Worm (Caenorhabditis elegans) whole organism, young adult: ENCODE data around the gene C29F9.8.

Experiments used
- C17E4.6 ChIP-seq: fragments of 200-800 bp; sonication (Bioruptor generic); IDR thresholded peaks from 2 replicates; pipeline ENCODE4 v1.3.6; 2022; ENCODE audit warnings: missing genetic modification reagents, missing genetic modification characterization, missing compliant biosample characterization
- D2030.7 ChIP-seq: fragments of 200-800 bp; sonication (Bioruptor generic); IDR thresholded peaks from 2 replicates; pipeline ENCODE4 v1.3.6; 2022; ENCODE audit warnings: missing genetic modification reagents, missing genetic modification characterization, missing compliant biosample characterization
- F39B2.1 ChIP-seq: fragments of 200-800 bp; sonication (Bioruptor generic); IDR thresholded peaks from 2 replicates; pipeline ENCODE4 v1.3.6; 2022; ENCODE audit warnings: missing genetic modification reagents, missing genetic modification characterization, missing compliant biosample characterization
- F52B5.7 ChIP-seq: sonication (generic microtip); optimal IDR thresholded peaks from 2 replicates; lab custom pipeline; 2016; ENCODE audit warnings: mild to moderate bottlenecking, missing genetic modification characterization, missing compliant biosample characterization
- K12H6.12 ChIP-seq: fragments of 200-800 bp; sonication (Bioruptor generic); optimal IDR thresholded peaks from 2 replicates; lab custom pipeline; 2018; ENCODE audit warnings: mild to moderate bottlenecking, missing genetic modification characterization, missing compliant biosample characterization
- Y95B8A.8 ChIP-seq: fragments of 200-800 bp; sonication (Bioruptor generic); IDR thresholded peaks from 2 replicates; pipeline ENCODE4 v1.3.6; 2022; ENCODE audit warnings: missing genetic modification reagents, missing genetic modification characterization, missing compliant biosample characterization
- ama-1 ChIP-seq, 3 experiments: fragments of 150-350 bp in 1 of 3; sonication (generic microtip) in 2 of 3; optimal IDR thresholded peaks; 2 replicates each; lab custom pipeline; 2014 to 2018; ENCODE audit warnings: missing biosample characterization in 2 of 3, missing genetic modification characterization in 2 of 3, missing genetic modification reagents in 2 of 3
- aptf-2 ChIP-seq: fragments of 200-800 bp; sonication (Bioruptor generic); conservative IDR thresholded peaks from 2 replicates; pipeline ENCODE4 v1.3.6; 2022; ENCODE audit warnings: missing genetic modification reagents, missing genetic modification characterization, missing compliant biosample characterization
- atf-7 ChIP-seq: sonication (generic microtip); optimal IDR thresholded peaks from 2 replicates; lab custom pipeline; 2017; ENCODE audit warnings: mild to moderate bottlenecking, missing genetic modification characterization, missing compliant biosample characterization
- attf-5 ChIP-seq: fragments of 200-800 bp; sonication (Bioruptor generic); optimal IDR thresholded peaks from 2 replicates; lab custom pipeline; 2018; ENCODE audit warnings: mild to moderate bottlenecking, missing genetic modification characterization, missing compliant biosample characterization
- cebp-1 ChIP-seq, 2 experiments: fragments of 200-800 bp in 1 of 2; sonication (Bioruptor generic) in 1 of 2; sonication (generic microtip) in 1 of 2; IDR thresholded peaks in 1 of 2; optimal IDR thresholded peaks in 1 of 2; 2 replicates each; pipeline versions ENCODE4 v1.3.6 to Lab custom; 2017 to 2022; ENCODE audit warnings: missing compliant biosample characterization in 2 of 2, missing genetic modification characterization in 2 of 2, mild to moderate bottlenecking in 1 of 2, missing genetic modification reagents in 1 of 2, moderate library complexity in 1 of 2
- cebp-2 ChIP-seq: fragments of 200-800 bp; sonication (Bioruptor generic); IDR thresholded peaks from 2 replicates; pipeline ENCODE4 v1.3.6; 2022; ENCODE audit warnings: missing genetic modification characterization, missing compliant biosample characterization
- ceh-27 ChIP-seq: fragments of 200-800 bp; sonication (Bioruptor generic); optimal IDR thresholded peaks from 2 replicates; lab custom pipeline; 2018; ENCODE audit warnings: mild to moderate bottlenecking, missing genetic modification characterization, moderate library complexity, missing compliant biosample characterization
- ceh-40 ChIP-seq: fragments of 200-800 bp; sonication (Bioruptor generic); IDR thresholded peaks from 2 replicates; pipeline ENCODE4 v1.3.6; 2022; ENCODE audit warnings: missing genetic modification characterization, missing compliant biosample characterization
- ceh-79 ChIP-seq: sonication (generic microtip); optimal IDR thresholded peaks from 2 replicates; lab custom pipeline; 2017; ENCODE audit warnings: mild to moderate bottlenecking, missing genetic modification characterization, missing compliant biosample characterization
- ets-4 ChIP-seq: fragments of 200-800 bp; sonication (Bioruptor generic); optimal IDR thresholded peaks from 2 replicates; lab custom pipeline; 2018; ENCODE audit warnings: mild to moderate bottlenecking, missing genetic modification characterization, missing compliant biosample characterization
- him-1 ChIP-seq: sonication (generic microtip); optimal IDR thresholded peaks from 2 replicates; lab custom pipeline; 2016; ENCODE audit warnings: missing genotype, missing genetic modification reagents, missing genetic modification characterization, missing compliant biosample characterization
- lag-1 ChIP-seq: fragments of 200-800 bp; sonication (Bioruptor generic); IDR thresholded peaks from 2 replicates; pipeline ENCODE4 v1.3.6; 2022; ENCODE audit warnings: missing genetic modification reagents, missing genetic modification characterization, missing compliant biosample characterization
- lin-26 ChIP-seq: fragments of 200-800 bp; sonication (Bioruptor generic); IDR thresholded peaks from 2 replicates; pipeline ENCODE4 v1.3.6; 2022; ENCODE audit warnings: missing genetic modification reagents, missing genetic modification characterization, missing compliant biosample characterization
- lin-35 ChIP-seq, 3 experiments: fragments of 150-350 bp in 2 of 3; sonication (generic microtip) in 1 of 3; optimal IDR thresholded peaks; 2 replicates each; lab custom pipeline; 2014 to 2018; ENCODE audit warnings: missing biosample characterization in 3 of 3, missing genetic modification characterization in 3 of 3, missing genetic modification reagents in 3 of 3
- lin-40 ChIP-seq: sonication (generic microtip); optimal IDR thresholded peaks from 2 replicates; lab custom pipeline; 2016; ENCODE audit warnings: missing genetic modification characterization, mild to moderate bottlenecking, missing compliant biosample characterization, missing genotype, missing genetic modification reagents
- madf-6 ChIP-seq: fragments of 200-800 bp; sonication (Bioruptor generic); IDR thresholded peaks from 2 replicates; pipeline ENCODE4 v1.3.6; 2022; ENCODE audit warnings: missing genetic modification reagents, missing genetic modification characterization, missing compliant biosample characterization
- mcd-1 ChIP-seq: fragments of 200-800 bp; sonication (Bioruptor generic); IDR thresholded peaks from 2 replicates; pipeline ENCODE4 v1.3.6; 2022; ENCODE audit warnings: missing genetic modification reagents, missing genetic modification characterization, missing compliant biosample characterization
- mes-4 ChIP-seq: sonication (generic microtip); optimal IDR thresholded peaks from 2 replicates; lab custom pipeline; 2016; ENCODE audit warnings: missing genotype, missing genetic modification characterization, missing compliant biosample characterization
- mxl-1 ChIP-seq: sonication (generic microtip); optimal IDR thresholded peaks from 2 replicates; lab custom pipeline; 2016; ENCODE audit warnings: missing genetic modification characterization, missing compliant biosample characterization
- nfyb-1 ChIP-seq: fragments of 200-800 bp; sonication (Bioruptor generic); IDR thresholded peaks from 2 replicates; pipeline ENCODE4 v1.3.6; 2022; ENCODE audit warnings: missing genetic modification reagents, missing genetic modification characterization, missing compliant biosample characterization
- nhr-27 ChIP-seq: fragments of 200-800 bp; sonication (Bioruptor generic); optimal IDR thresholded peaks from 2 replicates; lab custom pipeline; 2018; ENCODE audit warnings: mild to moderate bottlenecking, missing genetic modification characterization, moderate library complexity, missing compliant biosample characterization
- pbrm-1 ChIP-seq: fragments of 200-800 bp; sonication (Bioruptor generic); IDR thresholded peaks from 2 replicates; pipeline ENCODE4 v1.3.6; 2022; ENCODE audit warnings: missing genetic modification reagents, missing genetic modification characterization, missing compliant biosample characterization
- repo-1 ChIP-seq: sonication (generic microtip); optimal IDR thresholded peaks from 2 replicates; lab custom pipeline; 2017; ENCODE audit warnings: mild to moderate bottlenecking, missing genetic modification characterization, missing compliant biosample characterization
- somi-1 ChIP-seq: fragments of 200-800 bp; sonication (Bioruptor generic); optimal IDR thresholded peaks from 2 replicates; lab custom pipeline; 2018; ENCODE audit warnings: mild to moderate bottlenecking, missing genetic modification characterization, missing compliant biosample characterization
- unc-62 ChIP-seq: fragments of 150-350 bp; optimal IDR thresholded peaks from 2 replicates; lab custom pipeline; 2014; ENCODE audit warnings: missing biosample characterization, missing genetic modification reagents, missing genetic modification characterization
- zfh-2 ChIP-seq: fragments of 200-800 bp; sonication (Bioruptor generic); conservative IDR thresholded peaks from 2 replicates; pipeline ENCODE4 v1.3.6; 2022; ENCODE audit warnings: missing genetic modification reagents, missing genetic modification characterization, missing compliant biosample characterization
- ztf-26 ChIP-seq: sonication (generic microtip); optimal IDR thresholded peaks from 2 replicates; lab custom pipeline; 2017; ENCODE audit warnings: missing genetic modification characterization, missing compliant biosample characterization
- ztf-28 ChIP-seq: fragments of 200-800 bp; sonication (Bioruptor generic); IDR thresholded peaks from 2 replicates; pipeline ENCODE4 v1.3.6; 2022; ENCODE audit warnings: missing genetic modification reagents, missing genetic modification characterization, missing compliant biosample characterization
- ztf-6 ChIP-seq: fragments of 200-800 bp; sonication (Bioruptor generic); IDR thresholded peaks from 2 replicates; pipeline ENCODE4 v1.3.6; 2022; ENCODE audit warnings: missing genetic modification reagents, missing genetic modification characterization, missing compliant biosample characterization

The C29F9.8 gene

DNA sequence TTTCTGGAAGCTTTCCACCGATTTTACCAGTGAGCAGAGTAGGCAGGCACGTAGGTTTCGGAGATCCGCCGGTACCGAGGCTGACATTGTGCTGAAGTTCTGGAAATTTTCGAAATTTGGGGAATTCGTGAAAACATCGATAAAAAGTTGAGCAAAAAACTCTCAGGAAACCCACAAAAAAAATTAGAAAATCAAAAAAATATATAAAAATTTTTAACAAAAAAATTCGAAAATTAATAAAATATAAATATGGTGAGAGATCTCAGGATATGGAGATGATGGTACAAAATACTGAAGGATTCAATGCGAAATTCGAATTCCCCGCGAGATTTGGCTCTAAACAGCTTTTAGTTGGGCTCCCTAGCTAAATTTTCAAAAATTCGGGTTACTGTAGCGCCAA, 27.3 kb downstream of the C29F9.8 start, which contains the start of gene spt-4:
Gene spt-4, minus strand, starts transcription at position 101 of the 400 bp plus-strand sequence.
- TF ChIP-seq unc-62 (GFP tag; lab: Kevin White, UChicago) (no peak), ztf-6 (GFP tag; lab: Robert Waterston, UW) (no peak), him-1 (tag; lab: Kevin White, UChicago) (no peak), ceh-79 (tag; lab: Kevin White, UChicago) (no peak), mxl-1 (tag; lab: Kevin White, UChicago) (no peak), lag-1 (GFP tag; lab: Robert Waterston, UW) (no peak), F39B2.1 (GFP tag; lab: Robert Waterston, UW) (no peak), ceh-40 (GFP tag; lab: Robert Waterston, UW) (no peak), ets-4 (no peak), lin-40 (tag; lab: Kevin White, UChicago) (no peak), F52B5.7 (tag; lab: Kevin White, UChicago) (no peak), repo-1 (tag; lab: Kevin White, UChicago) (no peak), cebp-2 (GFP tag; lab: Robert Waterston, UW) (no peak), madf-6 (GFP tag; lab: Robert Waterston, UW) (no peak), nhr-27 (no peak), Y95B8A.8 (GFP tag; lab: Robert Waterston, UW) (no peak)

DNA sequence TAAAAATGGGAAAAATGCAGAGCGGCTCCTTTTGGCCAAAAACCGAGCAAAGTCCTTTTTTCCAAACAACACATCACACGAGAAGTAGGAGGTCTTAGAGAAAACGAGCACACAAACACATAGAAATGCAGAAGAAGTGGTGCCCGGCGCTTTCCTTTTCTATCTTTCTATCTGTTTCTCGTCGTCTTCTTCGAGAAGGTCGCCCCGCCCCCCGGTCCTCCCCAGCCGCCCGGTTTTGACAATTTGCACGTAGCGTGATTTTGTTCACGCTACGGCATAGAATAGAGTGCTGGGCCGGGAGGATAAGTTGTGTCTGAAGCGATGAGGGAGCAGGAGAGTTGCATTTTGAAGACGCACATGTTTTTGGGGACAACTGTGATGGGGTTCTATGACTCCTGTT, 29.9 kb downstream of the C29F9.8 start:
- peak; percentile 25; the same call in 1 of the 2 replicates for TF ChIP-seq mcd-1 (GFP tag; lab: Robert Waterston, UW)
- peak; percentile 48 for TF ChIP-seq K12H6.12
- peak; percentile 39 for TF ChIP-seq attf-5 (GFP tag; lab: Kevin White, UChicago)
- TF ChIP-seq C17E4.6 (GFP tag; lab: Robert Waterston, UW), result no peak
- no peak for TF ChIP-seq cebp-1 (GFP tag; IDR thresholded peaks at IDR 0.05; lab: Robert Waterston, UW)
- peak; percentile 55 for TF ChIP-seq cebp-1 (tag; optimal IDR thresholded peaks at IDR 0.05; lab: Kevin White, UChicago)
- TF ChIP-seq ama-1 (optimal IDR thresholded peaks at IDR 0.05; lab: Kevin White, UChicago), result peak; percentile 78
- no peak for TF ChIP-seq ama-1 (GFP tag; optimal IDR thresholded peaks at IDR 0.05; lab: Kevin White, UChicago)
- peak; percentile 33 for TF ChIP-seq ceh-27 (GFP tag; lab: Kevin White, UChicago)
- no peak for TF ChIP-seq atf-7 (tag; lab: Kevin White, UChicago)
- TF ChIP-seq lin-26 (GFP tag; lab: Robert Waterston, UW), result peak; percentile 15; the same call in 1 of the 2 replicates
- TF ChIP-seq aptf-2 (GFP tag; lab: Robert Waterston, UW), result no peak
- TF ChIP-seq zfh-2 (GFP tag; lab: Robert Waterston, UW), result peak; percentile 81
- TF ChIP-seq pbrm-1 (GFP tag; lab: Robert Waterston, UW), result peak; percentile 30; the same call in 1 of the 2 replicates
- TF ChIP-seq somi-1 (GFP tag; lab: Kevin White, UChicago), result peak; percentile 12
- TF ChIP-seq ztf-28 (GFP tag; lab: Robert Waterston, UW), result 0 out of 2 replicates have a peak, but pooled peaks have one; percentile 7

DNA sequence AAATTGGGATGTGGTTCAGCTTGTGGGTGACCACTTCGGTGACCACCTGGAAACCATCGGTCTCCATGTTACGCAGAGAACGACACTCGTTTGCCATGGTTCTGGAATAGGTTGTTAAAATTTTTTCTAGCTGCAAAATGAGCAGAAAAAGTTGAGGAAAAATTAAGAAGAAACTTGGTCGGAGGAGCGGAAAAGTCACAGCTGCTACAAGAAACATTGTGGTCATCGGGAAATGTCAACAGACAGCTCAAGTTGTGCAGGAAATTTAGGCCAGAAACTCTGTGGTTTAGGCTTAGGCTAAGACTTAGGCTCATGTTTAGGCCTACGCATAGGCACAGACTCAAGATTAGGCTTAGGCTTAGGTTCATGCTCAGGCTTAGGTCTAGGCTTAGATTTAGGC, 30.8 kb downstream of the C29F9.8 start, which contains the start of gene pck-1:
Gene pck-1, minus strand, starts transcription at position 101 of the 400 bp plus-strand sequence.
- 0 out of 2 replicates have a peak, but pooled peaks have one; percentile 16 for TF ChIP-seq nfyb-1 (GFP tag; lab: Robert Waterston, UW)
- TF ChIP-seq ama-1 (optimal IDR thresholded peaks at IDR 0.05; lab: Kevin White, UChicago), result peak; percentile 55
- no peak for TF ChIP-seq ama-1 (GFP tag; optimal IDR thresholded peaks at IDR 0.05; lab: Kevin White, UChicago)
- TF ChIP-seq D2030.7, result no peak

DNA sequence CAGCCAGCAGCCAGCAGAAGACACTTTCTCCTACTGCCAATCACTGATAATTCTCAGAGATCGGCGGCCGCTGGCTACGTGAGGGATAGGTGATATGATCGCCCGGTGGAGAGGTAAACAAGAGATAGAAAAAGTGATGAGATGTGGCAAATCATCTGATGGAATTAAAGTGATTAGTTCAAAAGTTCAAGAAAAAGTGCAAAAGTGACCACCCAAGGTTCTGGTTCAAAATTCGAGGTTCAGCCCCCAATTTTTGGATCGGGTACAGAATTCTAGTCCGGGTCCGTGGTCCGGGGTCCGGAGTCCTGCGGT, 31.3 kb downstream of the C29F9.8 start:
- TF ChIP-seq zfh-2 (GFP tag; lab: Robert Waterston, UW) (no peak; the same call in 1 of the 2 replicates), attf-5 (GFP tag; lab: Kevin White, UChicago) (no peak), lag-1 (GFP tag; lab: Robert Waterston, UW) (no peak), ama-1 (optimal IDR thresholded peaks at IDR 0.05; lab: Kevin White, UChicago) (peak; percentile 36), ama-1 (GFP tag; optimal IDR thresholded peaks at IDR 0.05; lab: Kevin White, UChicago) (no peak), ztf-26 (tag; lab: Kevin White, UChicago) (peak; percentile 25), F39B2.1 (GFP tag; lab: Robert Waterston, UW) (no peak), mes-4 (tag; lab: Kevin White, UChicago) (no peak), ztf-6 (GFP tag; lab: Robert Waterston, UW) (no peak), lin-35 (GFP tag; optimal IDR thresholded peaks at IDR 0.05; lab: Kevin White, UChicago) (peak in 1 of 3 experiments; percentile 6)
